Worm (Caenorhabditis elegans) whole organism, late embryonic: ENCODE results near the gene gst-35.

Source experiments
- ama-1 ChIP-seq: fragments of 150-350 bp; optimal IDR thresholded peaks from 2 replicates; lab custom pipeline; 2014
- elt-2 ChIP-seq: sonication (generic microtip); optimal IDR thresholded peaks from 2 replicates; lab custom pipeline; 2016; ENCODE audit warnings: missing genetic modification reagents, missing genetic modification characterization, missing compliant biosample characterization
- fkh-10 ChIP-seq: fragments of 150-350 bp; optimal IDR thresholded peaks from 2 replicates; lab custom pipeline; 2014; ENCODE audit warnings: missing biosample characterization, missing genetic modification reagents, missing genetic modification characterization
- lin-11 ChIP-seq: fragments of 200-800 bp; sonication (Bioruptor generic); optimal IDR thresholded peaks from 2 replicates; lab custom pipeline; 2018; ENCODE audit warnings: mild to moderate bottlenecking, missing genetic modification characterization, missing compliant biosample characterization
- odd-2 ChIP-seq: sonication (generic microtip); optimal IDR thresholded peaks from 2 replicates; lab custom pipeline; 2017; ENCODE audit warnings: antibody characterized with exemption, mild to moderate bottlenecking, missing genetic modification characterization, missing compliant biosample characterization
- pha-4 ChIP-seq: fragments of 150-350 bp; optimal IDR thresholded peaks from 2 replicates; lab custom pipeline; 2018; ENCODE audit warnings: missing biosample characterization, missing genetic modification reagents, missing genetic modification characterization
- unc-86 ChIP-seq: sonication (generic microtip); optimal IDR thresholded peaks from 2 replicates; lab custom pipeline; 2016; ENCODE audit warnings: missing genetic modification characterization, missing compliant biosample characterization

DNA sequence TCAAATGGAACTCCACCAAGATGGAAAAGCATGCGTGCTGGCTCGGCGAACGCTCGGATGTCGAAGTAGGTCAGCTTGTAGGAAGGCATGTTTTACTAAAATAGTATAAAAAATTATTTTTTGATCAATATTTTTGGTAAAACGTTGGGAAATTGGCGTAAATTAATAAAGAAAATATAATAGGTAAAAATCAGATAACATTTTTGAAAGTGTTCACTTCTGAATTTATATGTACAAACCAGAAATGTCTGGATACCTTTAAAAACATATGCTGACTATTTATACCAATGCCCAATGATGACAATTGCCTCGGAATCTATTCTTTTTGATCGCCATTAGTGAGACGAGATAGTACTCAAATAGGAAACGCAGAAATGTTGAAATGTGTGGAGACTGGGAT lies at the start of gene gst-35:
- no peak for TF ChIP-seq elt-2 (tag; lab: Kevin White, UChicago)
- no peak for TF ChIP-seq pha-4 (tag; lab: Kevin White, UChicago)
- no peak for TF ChIP-seq unc-86 (tag; lab: Kevin White, UChicago)
- no peak for TF ChIP-seq lin-11 (tag; lab: Kevin White, UChicago)
- no peak for TF ChIP-seq fkh-10 (GFP tag; lab: Kevin White, UChicago)
- no peak for TF ChIP-seq ama-1
- no peak for TF ChIP-seq odd-2 (tag; lab: Kevin White, UChicago)
